Fruit fly (Drosophila melanogaster): ENCODE results near the gene Cap-D2.
A peak's percentile ranks its signal among the peaks of the same experiment; 100 is the strongest.

Gene Cap-D2

dm6 chr3R:29675333-29675732 is at the start of gene Cap-D2, which contains the start of gene Bub3:
Cap-D2 (plus strand) TSS chr3R:29675651.
Bub3 (minus strand) TSS chr3R:29675421.
- peak; percentile 71 for TF ChIP-seq CG17801 (GFP tag; optimal IDR thresholded peaks at IDR 0.05; ENCODE audit: partially characterized antibody)

- no peak for TF ChIP-seq CG17801 (GFP tag; optimal IDR thresholded peaks at IDR 0.05; ENCODE audit: partially characterized antibody)
Measured at dm6 chr3R:29625883-29626282, 49.6 kb upstream of the Cap-D2 start.

- no peak for TF ChIP-seq CG17801 (GFP tag; optimal IDR thresholded peaks at IDR 0.05; ENCODE audit: partially characterized antibody)
Measured at dm6 chr3R:29651488-29651887, 24.0 kb upstream of the Cap-D2 start.

dm6 chr3R:29659950-29660349 is 15.5 kb upstream of the Cap-D2 start, which contains the start of gene Dop1R2:
Dop1R2 (minus strand) TSS chr3R:29659984.
- no peak for TF ChIP-seq CG17801 (GFP tag; optimal IDR thresholded peaks at IDR 0.05; ENCODE audit: partially characterized antibody)

dm6 chr3R:29664183-29664829 is 11.1 kb upstream of the Cap-D2 start, which contains the start of gene ppk21:
ppk21 (plus strand) TSS chr3R:29664779.
- TF ChIP-seq CG17801 (GFP tag; optimal IDR thresholded peaks at IDR 0.05; ENCODE audit: partially characterized antibody), result no peak

dm6 chr3R:29668777-29669176 is 6.7 kb upstream of the Cap-D2 start, which contains the start of the genes ppk20 and ppk30:
ppk20 (minus strand) TSS chr3R:29668877.
ppk30 (plus strand) TSS chr3R:29669149.
- TF ChIP-seq CG17801 (GFP tag; optimal IDR thresholded peaks at IDR 0.05; ENCODE audit: partially characterized antibody), result no peak

- no peak for TF ChIP-seq CG17801 (GFP tag; optimal IDR thresholded peaks at IDR 0.05; ENCODE audit: partially characterized antibody)
Measured at dm6 chr3R:29671060-29671707, 4.3 kb upstream of the Cap-D2 start, which contains the start of gene Obp99a. Obp99a (plus strand) TSS chr3R:29671657.

dm6 chr3R:29672156-29672555 is 3.3 kb upstream of the Cap-D2 start, which contains the start of gene ppk19:
ppk19 (plus strand) TSS chr3R:29672456.
- no peak for TF ChIP-seq CG17801 (GFP tag; optimal IDR thresholded peaks at IDR 0.05; ENCODE audit: partially characterized antibody)

dm6 chr3R:29681241-29681640 is 5.8 kb downstream of the Cap-D2 start:
- TF ChIP-seq CG17801 (GFP tag; optimal IDR thresholded peaks at IDR 0.05; ENCODE audit: partially characterized antibody), result no peak

dm6 chr3R:29682152-29682600 is 6.7 kb downstream of the Cap-D2 start, which contains the start of the genes CG7582 and Gycalpha99B:
CG7582 (minus strand) TSS chr3R:29682278.
Gycalpha99B (plus strand) TSS chr3R:29682503.
- TF ChIP-seq CG17801 (GFP tag; optimal IDR thresholded peaks at IDR 0.05; ENCODE audit: partially characterized antibody), result no peak

- TF ChIP-seq CG17801 (GFP tag; optimal IDR thresholded peaks at IDR 0.05; ENCODE audit: partially characterized antibody), result no peak
Measured at dm6 chr3R:29686698-29687097, 11.2 kb downstream of the Cap-D2 start.

dm6 chr3R:29689211-29689610 is 13.8 kb downstream of the Cap-D2 start, which contains the start of gene Obp99c:
Obp99c (minus strand) TSS chr3R:29689311.
- TF ChIP-seq CG17801 (GFP tag; optimal IDR thresholded peaks at IDR 0.05; ENCODE audit: partially characterized antibody), result no peak

- TF ChIP-seq CG17801 (GFP tag; optimal IDR thresholded peaks at IDR 0.05; ENCODE audit: partially characterized antibody), result no peak
Measured at dm6 chr3R:29689833-29690538, 14.5 kb downstream of the Cap-D2 start.

- no peak for TF ChIP-seq CG17801 (GFP tag; optimal IDR thresholded peaks at IDR 0.05; ENCODE audit: partially characterized antibody)
Measured at dm6 chr3R:29690539-29690852, 15.0 kb downstream of the Cap-D2 start.

dm6 chr3R:29690960-29691527 is 15.6 kb downstream of the Cap-D2 start:
- TF ChIP-seq CG17801 (GFP tag; optimal IDR thresholded peaks at IDR 0.05; ENCODE audit: partially characterized antibody), result no peak
